Worm (Caenorhabditis elegans) whole organism, mixed stage, embryonic: Measurements from ENCODE around the gene str-144.

Experiments
- bed-3 ChIP-seq: fragments of 200-800 bp; sonication (Bioruptor generic); optimal IDR thresholded peaks from 3 replicates; lab custom pipeline; 2018; ENCODE audit warnings: mild to moderate bottlenecking, missing genetic modification characterization, moderate library complexity, missing compliant biosample characterization
- blmp-1 ChIP-seq: fragments of 150-350 bp; optimal IDR thresholded peaks from 2 replicates; lab custom pipeline; 2014; ENCODE audit warnings: missing biosample characterization, missing genetic modification characterization
- ceh-39 ChIP-seq: fragments of 150-350 bp; optimal IDR thresholded peaks from 2 replicates; lab custom pipeline; 2014; ENCODE audit warnings: missing biosample characterization, missing genetic modification characterization
- ceh-43 ChIP-seq: fragments of 200-800 bp; sonication (Bioruptor generic); optimal IDR thresholded peaks from 2 replicates; lab custom pipeline; 2018; ENCODE audit warnings: mild to moderate bottlenecking, missing genetic modification characterization, moderate library complexity, missing compliant biosample characterization
- ces-1 ChIP-seq: fragments of 150-350 bp; optimal IDR thresholded peaks from 2 replicates; lab custom pipeline; 2014; ENCODE audit warnings: missing biosample characterization, missing genetic modification reagents, missing genetic modification characterization
- drap-1 ChIP-seq: fragments of 200-800 bp; sonication (Bioruptor generic); optimal IDR thresholded peaks from 3 replicates; lab custom pipeline; 2018; ENCODE audit warnings: mild to moderate bottlenecking, missing genetic modification characterization, missing compliant biosample characterization
- elt-3 ChIP-seq: fragments of 150-350 bp; optimal IDR thresholded peaks from 2 replicates; lab custom pipeline; 2014; ENCODE audit warnings: missing biosample characterization, missing genetic modification characterization
- flh-1 ChIP-seq: fragments of 200-800 bp; sonication (Bioruptor generic); optimal IDR thresholded peaks from 2 replicates; lab custom pipeline; 2018; ENCODE audit warnings: mild to moderate bottlenecking, missing genetic modification characterization, moderate library complexity, missing compliant biosample characterization
- ham-2 ChIP-seq: fragments of 200-800 bp; sonication (Bioruptor generic); optimal IDR thresholded peaks from 2 replicates; lab custom pipeline; 2018; ENCODE audit warnings: mild to moderate bottlenecking, missing genetic modification characterization, missing compliant biosample characterization
- hlh-1 ChIP-seq: fragments of 150-350 bp; optimal IDR thresholded peaks from 2 replicates; lab custom pipeline; 2014; ENCODE audit warnings: missing biosample characterization, missing genetic modification reagents, missing genetic modification characterization
- lin-13 ChIP-seq: fragments of 150-350 bp; optimal IDR thresholded peaks from 2 replicates; lab custom pipeline; 2014; ENCODE audit warnings: missing biosample characterization, missing genetic modification characterization
- lin-32 ChIP-seq: fragments of 200-800 bp; sonication (Bioruptor generic); optimal IDR thresholded peaks from 2 replicates; lab custom pipeline; 2018; ENCODE audit warnings: mild to moderate bottlenecking, missing genetic modification characterization, missing compliant biosample characterization
- lsy-2 ChIP-seq: fragments of 150-350 bp; optimal IDR thresholded peaks from 2 replicates; lab custom pipeline; 2014; ENCODE audit warnings: missing biosample characterization, missing genetic modification characterization
- mab-5 ChIP-seq: fragments of 150-350 bp; optimal IDR thresholded peaks from 2 replicates; lab custom pipeline; 2014; ENCODE audit warnings: missing biosample characterization, missing genetic modification characterization
- mep-1 ChIP-seq: fragments of 150-350 bp; optimal IDR thresholded peaks from 2 replicates; lab custom pipeline; 2017; ENCODE audit warnings: missing biosample characterization, missing genetic modification reagents, missing genetic modification characterization, inconsistent platforms
- nhr-12 ChIP-seq: fragments of 150-350 bp; optimal IDR thresholded peaks from 2 replicates; lab custom pipeline; 2014; ENCODE audit warnings: missing biosample characterization, missing genetic modification characterization
- nhr-2 ChIP-seq: fragments of 150-350 bp; optimal IDR thresholded peaks from 2 replicates; lab custom pipeline; 2014; ENCODE audit warnings: missing biosample characterization, missing genetic modification characterization
- nhr-237 ChIP-seq: fragments of 150-350 bp; optimal IDR thresholded peaks from 2 replicates; lab custom pipeline; 2014; ENCODE audit warnings: missing biosample characterization, missing genetic modification characterization
- nhr-28 ChIP-seq: fragments of 150-350 bp; optimal IDR thresholded peaks from 2 replicates; lab custom pipeline; 2014; ENCODE audit warnings: missing biosample characterization, missing genetic modification characterization
- nhr-76 ChIP-seq: sonication (generic microtip); optimal IDR thresholded peaks from 2 replicates; lab custom pipeline; 2017; ENCODE audit warnings: missing biosample characterization, missing genetic modification characterization
- pha-4 ChIP-seq: fragments of 150-350 bp; optimal IDR thresholded peaks from 2 replicates; lab custom pipeline; 2018; ENCODE audit warnings: missing biosample characterization, missing genetic modification reagents, missing genetic modification characterization
- sem-2 ChIP-seq: fragments of 200-800 bp; sonication (Bioruptor generic); optimal IDR thresholded peaks from 2 replicates; lab custom pipeline; 2018; ENCODE audit warnings: mild to moderate bottlenecking, missing genetic modification characterization, missing compliant biosample characterization
- sptf-1 ChIP-seq: sonication (generic microtip); optimal IDR thresholded peaks from 2 replicates; lab custom pipeline; 2017; ENCODE audit warnings: mild to moderate bottlenecking, missing genetic modification characterization, moderate library complexity, missing compliant biosample characterization
- tbx-8 ChIP-seq: fragments of 200-800 bp; sonication (Bioruptor generic); optimal IDR thresholded peaks from 2 replicates; lab custom pipeline; 2018; ENCODE audit warnings: mild to moderate bottlenecking, missing genetic modification characterization, moderate library complexity, missing compliant biosample characterization
- unc-120 ChIP-seq: sonication (generic microtip); optimal IDR thresholded peaks from 2 replicates; lab custom pipeline; 2017; ENCODE audit warnings: missing genetic modification characterization, missing compliant biosample characterization; ENCODE audit not compliant: poor library complexity, severe bottlenecking
- unc-62 ChIP-seq: fragments of 150-350 bp; optimal IDR thresholded peaks from 2 replicates; lab custom pipeline; 2014; ENCODE audit warnings: missing biosample characterization, missing genetic modification reagents, missing genetic modification characterization
- zip-8 ChIP-seq: fragments of 150-350 bp; optimal IDR thresholded peaks from 2 replicates; lab custom pipeline; 2014; ENCODE audit warnings: missing biosample characterization, missing genetic modification characterization
- ztf-11 ChIP-seq: fragments of 150-350 bp; optimal IDR thresholded peaks from 2 replicates; lab custom pipeline; 2014; ENCODE audit warnings: missing biosample characterization, missing genetic modification characterization

The str-144 gene

DNA sequence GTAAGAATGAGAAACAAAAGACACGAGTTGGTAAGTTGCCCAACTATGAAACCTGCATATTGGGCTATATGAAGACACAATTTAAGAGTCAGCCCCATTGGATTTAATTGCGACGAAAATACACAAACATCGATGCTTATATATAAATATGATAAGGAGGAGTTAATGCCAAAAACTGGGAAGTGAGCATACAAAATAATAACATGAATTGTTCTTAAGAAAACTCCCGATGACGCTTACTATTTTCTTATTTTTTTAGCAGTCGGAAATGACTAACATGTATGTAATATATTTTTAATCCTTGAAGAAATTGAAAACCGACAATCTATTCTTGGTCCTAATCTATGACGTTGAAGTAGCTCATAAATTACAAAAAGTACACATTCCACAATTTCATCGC lies at the start of gene str-144:
Gene str-144 (minus strand): TSS at position 101 of the 400 bp plus-strand sequence.
- TF ChIP-seq ceh-39 (tag; lab: Kevin White, UChicago): no peak
- no peak for TF ChIP-seq nhr-28 (tag; lab: Kevin White, UChicago)
- TF ChIP-seq nhr-76 (tag; lab: Kevin White, UChicago): no peak
- TF ChIP-seq hlh-1 (tag; lab: Kevin White, UChicago): no peak
- TF ChIP-seq, all 35 proteins: peak for 0

DNA sequence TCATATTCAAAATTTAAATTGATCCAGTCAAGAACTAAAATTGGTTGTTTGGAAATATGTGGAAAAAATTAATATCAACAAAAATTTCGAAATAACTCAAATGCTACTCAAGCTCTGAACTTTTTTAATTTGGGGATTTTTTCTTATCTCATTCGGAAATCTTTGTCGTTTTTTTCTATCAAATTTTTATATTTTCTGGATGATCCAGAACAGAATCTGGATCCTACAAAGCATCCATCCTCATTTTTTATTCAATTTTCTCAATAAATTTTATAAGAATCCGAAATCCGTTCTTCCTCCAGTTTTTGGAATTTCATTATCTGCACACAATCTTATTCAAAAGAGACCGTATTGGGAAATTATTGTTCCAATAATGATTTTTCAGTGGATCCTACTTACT lies 48.9 kb upstream of the str-144 start, which contains the start of gene D1014.6:
Gene D1014.6 (plus strand): TSS at position 301 of the 400 bp plus-strand sequence.
- TF ChIP-seq bed-3 (GFP tag; lab: Kevin White, UChicago) (no peak), hlh-1 (tag; lab: Kevin White, UChicago) (no peak), nhr-28 (tag; lab: Kevin White, UChicago) (no peak), blmp-1 (tag; lab: Kevin White, UChicago) (no peak), mep-1 (tag; lab: Kevin White, UChicago) (no peak), ceh-39 (tag; lab: Kevin White, UChicago) (no peak)

DNA sequence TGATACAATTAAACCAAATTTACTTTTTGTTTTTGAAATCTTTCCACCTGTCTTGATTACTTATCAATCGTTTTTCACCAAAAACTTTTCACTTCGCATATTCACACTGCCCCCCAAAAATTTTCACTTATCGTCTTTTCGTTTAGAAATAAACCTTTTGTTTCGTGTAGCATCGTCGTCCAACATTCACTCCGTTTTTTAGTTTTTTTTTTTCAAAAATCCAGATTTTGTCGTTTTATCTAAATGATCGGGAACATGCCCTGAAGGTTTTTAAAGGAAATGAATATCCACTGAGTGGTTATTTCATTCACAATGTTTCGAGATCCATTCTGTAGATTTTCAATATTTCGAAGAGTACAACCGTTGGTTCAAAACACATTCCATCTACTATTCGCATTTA lies 46.0 kb upstream of the str-144 start, which contains the start of gene D1014.7:
Gene D1014.7 (plus strand): TSS at position 301 of the 400 bp plus-strand sequence.
- no peak for TF ChIP-seq nhr-12
- no peak for TF ChIP-seq tbx-8 (GFP tag; lab: Kevin White, UChicago)
- TF ChIP-seq unc-120 (tag; lab: Kevin White, UChicago): no peak
- no peak for TF ChIP-seq elt-3
- TF ChIP-seq drap-1 (GFP tag; lab: Kevin White, UChicago): no peak
- TF ChIP-seq lsy-2: no peak
- no peak for TF ChIP-seq nhr-2
- TF ChIP-seq sem-2 (GFP tag; lab: Kevin White, UChicago): no peak
- TF ChIP-seq blmp-1 (tag; lab: Kevin White, UChicago): no peak
- TF ChIP-seq flh-1: no peak
- no peak for TF ChIP-seq ceh-39 (tag; lab: Kevin White, UChicago)
- no peak for TF ChIP-seq ceh-43 (GFP tag; lab: Kevin White, UChicago)
- no peak for TF ChIP-seq mep-1 (tag; lab: Kevin White, UChicago)
- TF ChIP-seq ztf-11: no peak
- TF ChIP-seq pha-4 (tag; lab: Kevin White, UChicago): no peak
- TF ChIP-seq zip-8 (tag; lab: Kevin White, UChicago): no peak

DNA sequence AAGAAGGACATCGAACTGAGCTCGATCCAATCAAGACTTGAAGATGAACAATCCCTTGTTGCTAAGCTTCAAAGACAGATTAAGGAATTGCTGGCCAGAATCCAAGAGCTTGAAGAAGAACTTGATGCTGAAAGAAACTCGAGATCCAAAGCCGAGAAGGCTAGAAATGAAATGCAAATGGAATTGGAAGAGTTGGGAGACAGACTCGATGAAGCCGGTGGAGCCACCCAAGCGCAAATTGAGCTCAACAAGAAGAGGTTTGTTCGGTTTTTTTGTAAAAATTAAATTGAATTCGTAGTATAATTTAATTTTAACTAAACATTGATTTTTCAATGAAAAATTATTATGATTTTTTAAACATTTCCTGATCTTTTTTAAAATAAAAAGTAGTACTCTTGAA lies 42.6 kb upstream of the str-144 start:
- TF ChIP-seq ham-2 (GFP tag; lab: Kevin White, UChicago) (no peak), blmp-1 (tag; lab: Kevin White, UChicago) (no peak), mep-1 (tag; lab: Kevin White, UChicago) (no peak), drap-1 (GFP tag; lab: Kevin White, UChicago) (no peak), unc-120 (tag; lab: Kevin White, UChicago) (no peak), sem-2 (GFP tag; lab: Kevin White, UChicago) (no peak), lsy-2 (no peak), sptf-1 (tag; lab: Kevin White, UChicago) (no peak), lin-13 (no peak), ceh-43 (GFP tag; lab: Kevin White, UChicago) (no peak), lin-32 (GFP tag; lab: Kevin White, UChicago) (no peak), zip-8 (tag; lab: Kevin White, UChicago) (no peak)

DNA sequence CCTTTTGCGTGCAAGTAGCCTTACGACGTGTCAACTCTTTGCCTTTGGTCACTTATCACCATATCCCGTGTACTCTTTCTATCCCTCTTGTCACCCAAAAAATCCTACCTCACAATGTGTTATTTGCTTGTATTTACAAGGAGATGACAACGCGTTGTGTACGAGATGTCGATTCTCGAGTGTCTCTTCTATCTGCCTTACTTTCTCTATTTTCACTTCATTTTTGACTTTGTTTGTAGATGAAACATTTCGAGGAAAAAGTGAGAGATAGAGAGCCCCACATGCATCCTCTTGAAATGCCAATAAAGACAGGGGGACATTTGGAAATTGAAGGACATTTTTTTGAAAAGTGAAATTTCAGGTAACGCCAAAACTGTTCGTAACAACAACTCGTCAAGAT lies 38.9 kb upstream of the str-144 start:
- TF ChIP-seq nhr-237 (tag; lab: Kevin White, UChicago): peak; percentile 4
- no peak for TF ChIP-seq ceh-43 (GFP tag; lab: Kevin White, UChicago)

DNA sequence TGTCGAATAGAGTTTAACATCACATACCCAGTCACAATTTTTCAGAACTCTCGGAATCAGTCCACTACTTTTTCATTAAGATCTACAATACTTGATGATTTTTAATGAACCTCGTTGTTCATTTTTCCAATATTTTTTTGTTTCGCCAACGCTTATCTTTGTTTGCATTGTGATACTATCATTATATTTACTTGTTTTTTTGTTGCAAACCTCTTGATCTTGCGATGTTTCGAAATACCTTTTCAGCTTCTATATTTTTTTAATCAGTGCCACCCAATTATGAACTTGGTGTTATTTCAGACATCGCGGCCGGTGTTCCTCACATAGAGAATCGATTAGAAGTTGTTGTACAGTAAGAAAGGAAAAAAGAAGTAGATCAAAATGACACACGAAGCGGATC lies 36.7 kb upstream of the str-144 start, which contains the start of gene myo-5:
Gene myo-5 (plus strand): TSS at position 301 of the 400 bp plus-strand sequence.
- no peak for TF ChIP-seq tbx-8 (GFP tag; lab: Kevin White, UChicago)
- no peak for TF ChIP-seq sem-2 (GFP tag; lab: Kevin White, UChicago)
- no peak for TF ChIP-seq ces-1 (GFP tag; lab: Kevin White, UChicago)
- TF ChIP-seq hlh-1 (tag; lab: Kevin White, UChicago): no peak
- no peak for TF ChIP-seq nhr-76 (tag; lab: Kevin White, UChicago)
- TF ChIP-seq ceh-43 (GFP tag; lab: Kevin White, UChicago): no peak
- no peak for TF ChIP-seq mep-1 (tag; lab: Kevin White, UChicago)
- no peak for TF ChIP-seq unc-62 (GFP tag; lab: Kevin White, UChicago)
- no peak for TF ChIP-seq bed-3 (GFP tag; lab: Kevin White, UChicago)
- TF ChIP-seq mab-5 (tag; lab: Kevin White, UChicago): no peak
- TF ChIP-seq elt-3: no peak
- no peak for TF ChIP-seq nhr-12
- TF ChIP-seq blmp-1 (tag; lab: Kevin White, UChicago): no peak
- no peak for TF ChIP-seq unc-120 (tag; lab: Kevin White, UChicago)
- TF ChIP-seq zip-8 (tag; lab: Kevin White, UChicago): no peak
- no peak for TF ChIP-seq lin-13
